Fruit fly (Drosophila melanogaster): ENCODE measurements around the gene CG43094.

DNA sequence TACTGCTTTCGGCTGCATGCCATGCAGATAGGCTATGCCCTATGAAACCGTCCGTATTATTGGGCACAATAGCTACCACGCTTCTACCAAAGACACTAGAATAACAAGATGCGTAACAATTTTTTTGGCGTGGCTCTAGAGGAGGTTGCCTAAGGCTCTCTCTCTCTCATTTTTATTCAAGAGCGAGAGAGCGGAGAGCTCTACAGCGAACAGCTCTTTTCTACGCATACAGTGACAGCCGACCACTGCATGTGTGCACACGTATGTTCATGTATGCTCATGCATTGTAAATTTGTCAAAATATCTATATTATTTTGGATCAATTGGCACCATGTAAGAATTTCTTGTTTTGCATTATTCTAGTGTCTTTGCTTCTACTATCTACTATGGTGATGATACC lies 37.8 kb downstream of the CG43094 start:
- TF ChIP-seq CG6792 (GFP tag; optimal IDR thresholded peaks at IDR 0.05) = no peak
- TF ChIP-seq Smox (GFP tag; optimal IDR thresholded peaks at IDR 0.05) = no peak
- no peak for TF ChIP-seq CG11294 (GFP tag; IDR thresholded peaks at IDR 0.05)
- TF ChIP-seq Eip78C (GFP tag) = no peak
- TF ChIP-seq vri (GFP tag; optimal IDR thresholded peaks at IDR 0.05) = no peak
- no peak for TF ChIP-seq CG7368 (GFP tag; optimal IDR thresholded peaks at IDR 0.05)
- TF ChIP-seq salr (GFP tag; optimal IDR thresholded peaks at IDR 0.05) = no peak
- no peak for TF ChIP-seq CG4318 (GFP tag; optimal IDR thresholded peaks at IDR 0.05)
- TF ChIP-seq Hr4 (GFP tag; optimal IDR thresholded peaks at IDR 0.05) = no peak
- no peak for TF ChIP-seq fkh (GFP tag; optimal IDR thresholded peaks at IDR 0.05)
- no peak for TF ChIP-seq Sox15 (GFP tag; optimal IDR thresholded peaks at IDR 0.05)
